Fruit fly (Drosophila melanogaster): ENCODE results near the gene Nfs1.

Gene Nfs1

DNA sequence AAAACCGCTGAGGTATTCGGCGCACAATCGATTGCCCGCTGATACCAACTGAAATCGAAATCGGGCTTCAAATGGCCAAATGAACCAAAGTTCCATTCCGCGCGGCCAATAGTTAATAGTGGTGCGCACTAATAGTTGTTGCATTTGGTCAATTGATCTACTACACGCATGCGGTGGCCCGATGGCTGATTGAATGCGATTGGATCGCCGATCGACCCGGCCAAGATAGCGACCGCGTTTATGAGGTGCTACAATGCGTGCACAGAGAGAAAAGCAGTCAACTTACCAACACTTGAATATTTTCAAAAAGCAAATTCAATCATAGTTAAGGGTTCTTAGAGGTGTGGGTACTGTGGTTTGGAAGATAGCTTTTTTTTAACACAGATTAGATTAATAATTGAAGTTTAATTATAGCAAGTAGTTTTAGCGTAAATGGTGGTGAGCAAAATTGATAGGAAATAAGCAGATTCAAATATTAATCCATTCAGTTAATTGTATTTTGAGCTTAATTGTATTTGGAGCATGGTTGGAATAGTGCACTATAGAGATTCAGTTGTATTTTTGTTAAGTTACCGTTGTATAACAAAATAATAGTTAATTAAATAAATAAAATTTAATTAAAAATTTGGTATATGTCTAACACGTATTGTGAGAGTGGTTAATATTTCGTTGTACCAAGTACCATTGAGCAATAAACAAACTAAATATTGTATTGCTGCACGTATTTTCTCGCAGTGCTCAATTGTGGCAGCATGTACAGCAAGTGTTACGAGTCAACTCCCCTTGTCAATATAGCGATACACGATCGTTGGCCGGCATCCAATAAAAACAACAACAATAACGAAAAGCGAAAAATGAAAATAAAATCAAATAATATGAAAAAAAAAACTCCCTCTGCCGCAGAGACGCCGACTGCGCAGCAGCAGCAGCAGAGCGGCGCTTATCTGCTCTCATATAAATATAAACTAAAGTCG, 27.3 kb downstream of the Nfs1 start (continued):
- TF ChIP-seq disco-r (GFP tag; optimal IDR thresholded peaks at IDR 0.05), result no peak
- peak; percentile 8 for TF ChIP-seq Deaf1 (tag; optimal IDR thresholded peaks at IDR 0.05)
- peak; percentile 4 for TF ChIP-seq fd3F (GFP tag; optimal IDR thresholded peaks at IDR 0.05)
- TF ChIP-seq Dp (GFP tag; optimal IDR thresholded peaks at IDR 0.05), result peak; percentile 3
- peak; percentile 72 for TF ChIP-seq CG13775 (GFP tag; optimal IDR thresholded peaks at IDR 0.05)
- peak; percentile 11 for TF ChIP-seq fu2 (GFP tag; optimal IDR thresholded peaks at IDR 0.05)
- peak; percentile 75 for TF ChIP-seq gem (tag; optimal IDR thresholded peaks at IDR 0.05)
- no peak for TF ChIP-seq bigmax (GFP tag; optimal IDR thresholded peaks at IDR 0.05)
- TF ChIP-seq Sry-δ (GFP tag; optimal IDR thresholded peaks at IDR 0.05), result peak; percentile 29
- TF ChIP-seq sisA (GFP tag; IDR thresholded peaks at IDR 0.05), result peak; percentile 43; the same call in 1 of the 2 replicates
- no peak for TF ChIP-seq CG6683 (GFP tag; optimal IDR thresholded peaks at IDR 0.05)
- peak; percentile 5 for TF ChIP-seq trem (tag; optimal IDR thresholded peaks at IDR 0.05)
- peak; percentile 9; the same call in 1 of the 3 replicates for TF ChIP-seq CG6791 (GFP tag; IDR thresholded peaks at IDR 0.05; ENCODE audit: partially characterized antibody)
- TF ChIP-seq inv (GFP tag; IDR thresholded peaks at IDR 0.05; ENCODE audit: partially characterized antibody), result no peak
- no peak for TF ChIP-seq HmgD (GFP tag; optimal IDR thresholded peaks at IDR 0.05)
- TF ChIP-seq chn (GFP tag; optimal IDR thresholded peaks at IDR 0.05), result peak; percentile 54
- TF ChIP-seq CG12104 (GFP tag; optimal IDR thresholded peaks at IDR 0.05), result peak; percentile 36
- TF ChIP-seq CG9437 (GFP tag; optimal IDR thresholded peaks at IDR 0.05), result peak; percentile 83
- no peak for TF ChIP-seq CG9215 (GFP tag; IDR thresholded peaks at IDR 0.05)
- TF ChIP-seq CG8924 (tag; optimal IDR thresholded peaks at IDR 0.05), result peak; percentile 78
- no peak for TF ChIP-seq Hmx (GFP tag; optimal IDR thresholded peaks at IDR 0.05)
- TF ChIP-seq E2f2 (GFP tag; IDR thresholded peaks at IDR 0.05), result peak; percentile 36
- peak; percentile 32 for TF ChIP-seq CG7786 (GFP tag; optimal IDR thresholded peaks at IDR 0.05)
- peak; percentile 54; the same call in 1 of the 3 replicates for TF ChIP-seq zfh1 (GFP tag; IDR thresholded peaks at IDR 0.05)
- TF ChIP-seq Taf1 (GFP tag; IDR thresholded peaks at IDR 0.05), result peak; percentile 29; the same call in 1 of the 2 replicates
- TF ChIP-seq Elba2 (GFP tag; optimal IDR thresholded peaks at IDR 0.05), result no peak
- no peak for TF ChIP-seq CG34376 (GFP tag; optimal IDR thresholded peaks at IDR 0.05)
- no peak for TF ChIP-seq CG15479 (GFP tag; optimal IDR thresholded peaks at IDR 0.05)
- no peak for TF ChIP-seq run (tag; optimal IDR thresholded peaks at IDR 0.05)
- peak; percentile 37 to 40 for TF ChIP-seq chif (GFP tag; optimal IDR thresholded peaks at IDR 0.05)
- TF ChIP-seq Hr39 (optimal IDR thresholded peaks at IDR 0.05), result no peak
- peak; percentile 52 for TF ChIP-seq PHDP (tag; optimal IDR thresholded peaks at IDR 0.05)
- TF ChIP-seq Bteb2 (GFP tag; optimal IDR thresholded peaks at IDR 0.05), result peak; percentile 10
- TF ChIP-seq Hmr (GFP tag; optimal IDR thresholded peaks at IDR 0.05), result peak; percentile 64
- no peak for TF ChIP-seq CG10565 (GFP tag; optimal IDR thresholded peaks at IDR 0.05)
- TF ChIP-seq CG2116 (GFP tag; optimal IDR thresholded peaks at IDR 0.05), result peak; percentile 30
- no peak for TF ChIP-seq tll (GFP tag; optimal IDR thresholded peaks at IDR 0.05)
- no peak for TF ChIP-seq CG31365 (tag; optimal IDR thresholded peaks at IDR 0.05)
- TF ChIP-seq CG14710 (tag; optimal IDR thresholded peaks at IDR 0.05), result peak; percentile 67
- peak; percentile 51; the same call in 1 of the 3 replicates for TF ChIP-seq H15 (GFP tag; IDR thresholded peaks at IDR 0.05)
- peak; percentile 75 for TF ChIP-seq CG30403 (GFP tag; optimal IDR thresholded peaks at IDR 0.05)
- peak; percentile 31 for TF ChIP-seq CG13123 (GFP tag; optimal IDR thresholded peaks at IDR 0.05)
- peak; percentile 33; the same call in 1 of the 2 replicates for TF ChIP-seq Rx (GFP tag; IDR thresholded peaks at IDR 0.05)
- TF ChIP-seq CG10321 (GFP tag; IDR thresholded peaks at IDR 0.05), result no peak
- TF ChIP-seq fru (optimal IDR thresholded peaks at IDR 0.05), result no peak
- peak; percentile 0 for TF ChIP-seq CG6765 (GFP tag; optimal IDR thresholded peaks at IDR 0.05)
- TF ChIP-seq ind (GFP tag; optimal IDR thresholded peaks at IDR 0.05), result peak; percentile 38
- peak; percentile 95 for TF ChIP-seq grn (GFP tag; optimal IDR thresholded peaks at IDR 0.05)
- no peak for TF ChIP-seq CG7745 (tag; optimal IDR thresholded peaks at IDR 0.05)

Data from whole organism, embryonic.